Worm (Caenorhabditis elegans) whole organism, L4 larva: Measurements from ENCODE around the gene C55B6.4.

ENCODE experiments used
- T20F7.1 ChIP-seq: fragments of 200-800 bp; sonication (Bioruptor generic); optimal IDR thresholded peaks from 2 replicates; lab custom pipeline; 2018; ENCODE audit warnings: mild to moderate bottlenecking, missing genetic modification characterization, missing compliant biosample characterization
- T26A8.4 ChIP-seq: fragments of 200-800 bp; sonication (Bioruptor generic); IDR thresholded peaks from 2 replicates; pipeline ENCODE4 v1.3.6; 2022; ENCODE audit warnings: missing genetic modification characterization, missing compliant biosample characterization
- Y48G9A.11 ChIP-seq: fragments of 200-800 bp; sonication (Bioruptor generic); IDR thresholded peaks from 2 replicates; pipeline ENCODE4 v1.3.6; 2022; ENCODE audit warnings: missing genetic modification reagents, missing genetic modification characterization, missing compliant biosample characterization
- Y5F2A.4 ChIP-seq: fragments of 200-800 bp; sonication (Bioruptor generic); optimal IDR thresholded peaks from 2 replicates; lab custom pipeline; 2018; ENCODE audit warnings: mild to moderate bottlenecking, missing genetic modification characterization, missing compliant biosample characterization
- Y75B8A.6 ChIP-seq: fragments of 200-800 bp; sonication (Bioruptor generic); IDR thresholded peaks from 2 replicates; pipeline ENCODE4 v1.3.6; 2022; ENCODE audit warnings: missing genetic modification reagents, missing genetic modification characterization, missing compliant biosample characterization
- aha-1 ChIP-seq: fragments of 150-350 bp; peaks from one replicate; lab custom pipeline; 2014; ENCODE audit warnings: missing biosample characterization, missing genetic modification characterization
- ceh-32 ChIP-seq: sonication (generic microtip); optimal IDR thresholded peaks from 2 replicates; lab custom pipeline; 2016; ENCODE audit warnings: mild to moderate bottlenecking, missing genetic modification characterization, missing compliant biosample characterization; ENCODE audit not compliant: poor library complexity
- ceh-82 ChIP-seq: sonication (generic microtip); optimal IDR thresholded peaks from 2 replicates; lab custom pipeline; 2017; ENCODE audit warnings: missing biosample characterization, missing genetic modification characterization
- daf-12 ChIP-seq: fragments of 150-350 bp; optimal IDR thresholded peaks from 2 replicates; lab custom pipeline; 2014; ENCODE audit warnings: missing biosample characterization, missing genetic modification reagents, missing genetic modification characterization
- daf-16 ChIP-seq, 3 experiments: sonication (generic microtip); optimal IDR thresholded peaks; 2 replicates each; lab custom pipeline; 2016 to 2017; ENCODE audit warnings: missing genetic modification characterization in 3 of 3, missing genetic modification reagents in 3 of 3, mild to moderate bottlenecking in 2 of 3, missing compliant biosample characterization in 2 of 3, missing biosample characterization in 1 of 3, moderate library complexity in 1 of 3
- dmd-6 ChIP-seq: fragments of 200-800 bp; sonication (Bioruptor generic); IDR thresholded peaks from 2 replicates; pipeline ENCODE4 v1.3.6; 2022; ENCODE audit warnings: missing genetic modification reagents, missing genetic modification characterization, missing compliant biosample characterization
- dmd-9 ChIP-seq: fragments of 200-800 bp; sonication (Bioruptor generic); IDR thresholded peaks from 2 replicates; pipeline ENCODE4 v1.3.6; 2022; ENCODE audit warnings: missing genetic modification reagents, missing genetic modification characterization, missing compliant biosample characterization
- dve-1 ChIP-seq: sonication (generic microtip); optimal IDR thresholded peaks from 2 replicates; lab custom pipeline; 2017; ENCODE audit warnings: antibody characterized with exemption, mild to moderate bottlenecking, missing genetic modification characterization, missing compliant biosample characterization; ENCODE audit not compliant: insufficient read depth
- egl-43 ChIP-seq: fragments of 200-800 bp; sonication (Bioruptor generic); IDR thresholded peaks from 2 replicates; pipeline ENCODE4 v1.3.6; 2022; ENCODE audit warnings: missing genetic modification reagents, missing genetic modification characterization, missing compliant biosample characterization
- fos-1 ChIP-seq: fragments of 150-350 bp; optimal IDR thresholded peaks from 2 replicates; lab custom pipeline; 2014; ENCODE audit warnings: missing biosample characterization, missing genetic modification characterization
- gei-8 ChIP-seq: fragments of 200-800 bp; sonication (Bioruptor generic); optimal IDR thresholded peaks from 2 replicates; lab custom pipeline; 2018; ENCODE audit warnings: mild to moderate bottlenecking, missing genetic modification characterization, missing compliant biosample characterization
- hlh-30 ChIP-seq: sonication (generic microtip); optimal IDR thresholded peaks from 2 replicates; lab custom pipeline; 2017; ENCODE audit warnings: antibody characterized with exemption, mild to moderate bottlenecking, missing genetic modification characterization, missing compliant biosample characterization; ENCODE audit not compliant: insufficient read depth
- lin-1 ChIP-seq: fragments of 200-800 bp; sonication (Bioruptor generic); IDR thresholded peaks from 2 replicates; pipeline ENCODE4 v1.3.6; 2022; ENCODE audit warnings: missing genetic modification reagents, missing genetic modification characterization, missing compliant biosample characterization
- lin-13 ChIP-seq: fragments of 150-350 bp; optimal IDR thresholded peaks from 2 replicates; lab custom pipeline; 2014; ENCODE audit warnings: missing biosample characterization, missing genetic modification reagents, missing genetic modification characterization
- lin-15B ChIP-seq: fragments of 150-350 bp; sonication (generic microtip); optimal IDR thresholded peaks from 3 replicates; lab custom pipeline; 2014; ENCODE audit warnings: missing biosample characterization, missing genetic modification characterization
- lin-39 ChIP-seq: fragments of 150-350 bp; optimal IDR thresholded peaks from 2 replicates; lab custom pipeline; 2014; ENCODE audit warnings: missing biosample characterization, missing genetic modification reagents, missing genetic modification characterization
- madf-5 ChIP-seq, 2 experiments: fragments of 200-800 bp; sonication (Bioruptor generic); IDR thresholded peaks; 2 replicates each; pipeline ENCODE4 v1.3.6; 2022; ENCODE audit warnings: missing compliant biosample characterization in 2 of 2, missing genetic modification characterization in 2 of 2
- mdt-29 ChIP-seq: fragments of 200-800 bp; sonication (Bioruptor generic); IDR thresholded peaks from 2 replicates; pipeline ENCODE4 v1.3.6; 2022; ENCODE audit warnings: missing genetic modification reagents, missing genetic modification characterization, missing compliant biosample characterization
- mxl-2 ChIP-seq: fragments of 200-800 bp; sonication (Bioruptor generic); conservative IDR thresholded peaks from 2 replicates; pipeline ENCODE4 v1.3.6; 2022; ENCODE audit warnings: missing genetic modification reagents, missing genetic modification characterization, missing compliant biosample characterization
- nhr-10 ChIP-seq: fragments of 150-350 bp; optimal IDR thresholded peaks from 2 replicates; lab custom pipeline; 2014; ENCODE audit warnings: missing biosample characterization, missing genetic modification characterization
- nhr-11 ChIP-seq: fragments of 150-350 bp; optimal IDR thresholded peaks from 2 replicates; lab custom pipeline; 2014; ENCODE audit warnings: missing biosample characterization, missing genetic modification characterization
- nhr-25 ChIP-seq: sonication (generic microtip); optimal IDR thresholded peaks from 2 replicates; lab custom pipeline; 2017; ENCODE audit warnings: missing genetic modification characterization, mild to moderate bottlenecking, missing compliant biosample characterization, antibody characterized with exemption, moderate library complexity, borderline replicate concordance; ENCODE audit not compliant: insufficient read depth
- nhr-28 ChIP-seq: fragments of 150-350 bp; optimal IDR thresholded peaks from 2 replicates; lab custom pipeline; 2014; ENCODE audit warnings: missing biosample characterization, missing genetic modification characterization
- nhr-42 ChIP-seq: fragments of 200-800 bp; sonication (Bioruptor generic); IDR thresholded peaks from 2 replicates; pipeline ENCODE4 v1.3.6; 2022; ENCODE audit warnings: missing genetic modification characterization, missing compliant biosample characterization
- nhr-48 ChIP-seq: sonication (generic microtip); optimal IDR thresholded peaks from 2 replicates; lab custom pipeline; 2016; ENCODE audit warnings: mild to moderate bottlenecking, missing genetic modification characterization, missing compliant biosample characterization
- nhr-76 ChIP-seq: fragments of 150-350 bp; optimal IDR thresholded peaks from 2 replicates; lab custom pipeline; 2014; ENCODE audit warnings: missing biosample characterization, missing genetic modification characterization
- pqm-1 ChIP-seq: sonication (generic microtip); optimal IDR thresholded peaks from 2 replicates; lab custom pipeline; 2017; ENCODE audit warnings: missing biosample characterization, missing genetic modification characterization
- skn-1 ChIP-seq: fragments of 150-350 bp; optimal IDR thresholded peaks from 2 replicates; lab custom pipeline; 2014; ENCODE audit warnings: missing biosample characterization, missing genetic modification characterization
- snpc-4 ChIP-seq: fragments of 150-350 bp; optimal IDR thresholded peaks from 2 replicates; lab custom pipeline; 2014; ENCODE audit warnings: missing biosample characterization, missing genetic modification characterization
- tag-97 ChIP-seq: fragments of 200-800 bp; sonication (Bioruptor generic); IDR thresholded peaks from 2 replicates; pipeline ENCODE4 v1.3.6; 2022; ENCODE audit warnings: missing genetic modification characterization, missing compliant biosample characterization
- unc-130 ChIP-seq: sonication (generic microtip); optimal IDR thresholded peaks from 2 replicates; lab custom pipeline; 2016; ENCODE audit warnings: missing genetic modification reagents, missing genetic modification characterization, missing compliant biosample characterization
- unc-39 ChIP-seq: sonication (generic microtip); optimal IDR thresholded peaks from 2 replicates; lab custom pipeline; 2017; ENCODE audit warnings: missing biosample characterization, missing genetic modification characterization
- unc-62 ChIP-seq, 3 experiments: fragments of 150-350 bp in 1 of 3; sonication (generic microtip); optimal IDR thresholded peaks in 2 of 3; peaks in 1 of 3; 1 replicate in 1 of 3; 2 replicates in 2 of 3; lab custom pipeline; 2014 to 2017; ENCODE audit warnings: missing biosample characterization in 3 of 3, missing genetic modification characterization in 3 of 3, missing genetic modification reagents in 3 of 3, missing genotype in 1 of 3
- vab-7 ChIP-seq: fragments of 200-800 bp; sonication (Bioruptor generic); IDR thresholded peaks from 2 replicates; pipeline ENCODE4 v1.3.6; 2022; ENCODE audit warnings: missing genetic modification reagents, missing genetic modification characterization, missing compliant biosample characterization
- zag-1 ChIP-seq: fragments of 150-350 bp; optimal IDR thresholded peaks from 2 replicates; lab custom pipeline; 2014; ENCODE audit warnings: missing biosample characterization, missing genetic modification characterization
- zip-2 ChIP-seq: fragments of 150-350 bp; optimal IDR thresholded peaks from 2 replicates; lab custom pipeline; 2014; ENCODE audit warnings: missing biosample characterization, missing genetic modification characterization

C55B6.4 gene

DNA sequence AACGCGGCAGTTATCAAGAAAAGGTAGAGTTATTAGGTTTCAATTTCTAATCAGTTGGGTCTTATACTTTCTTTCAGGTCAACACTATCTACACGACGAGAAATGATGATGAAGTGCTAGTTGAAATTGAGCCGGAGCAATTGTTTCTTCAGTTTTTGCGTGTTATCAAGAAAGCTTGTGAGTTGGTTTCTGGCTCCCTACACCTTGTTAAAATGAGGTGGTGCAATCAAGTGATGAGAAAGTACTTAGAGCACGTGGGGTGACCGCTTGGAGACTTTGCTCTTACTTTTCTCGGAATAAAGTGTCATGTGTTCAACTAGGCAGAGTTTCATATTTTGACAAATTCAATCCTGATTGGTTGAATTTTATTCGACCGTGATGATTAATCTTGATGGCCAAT, 13.0 kb upstream of the C55B6.4 start (continued):
- TF ChIP-seq zag-1 (tag; lab: Kevin White, UChicago) (no peak), dmd-6 (GFP tag; lab: Robert Waterston, UW) (peak; percentile 64), dmd-9 (GFP tag; lab: Robert Waterston, UW) (no peak), hlh-30 (tag; lab: Kevin White, UChicago) (peak; percentile 49), nhr-48 (tag; lab: Kevin White, UChicago) (peak; percentile 58), nhr-42 (GFP tag; lab: Robert Waterston, UW) (no peak), madf-5 (GFP tag; IDR thresholded peaks at IDR 0.05; lab: Robert Waterston, UW) (no peak)

DNA sequence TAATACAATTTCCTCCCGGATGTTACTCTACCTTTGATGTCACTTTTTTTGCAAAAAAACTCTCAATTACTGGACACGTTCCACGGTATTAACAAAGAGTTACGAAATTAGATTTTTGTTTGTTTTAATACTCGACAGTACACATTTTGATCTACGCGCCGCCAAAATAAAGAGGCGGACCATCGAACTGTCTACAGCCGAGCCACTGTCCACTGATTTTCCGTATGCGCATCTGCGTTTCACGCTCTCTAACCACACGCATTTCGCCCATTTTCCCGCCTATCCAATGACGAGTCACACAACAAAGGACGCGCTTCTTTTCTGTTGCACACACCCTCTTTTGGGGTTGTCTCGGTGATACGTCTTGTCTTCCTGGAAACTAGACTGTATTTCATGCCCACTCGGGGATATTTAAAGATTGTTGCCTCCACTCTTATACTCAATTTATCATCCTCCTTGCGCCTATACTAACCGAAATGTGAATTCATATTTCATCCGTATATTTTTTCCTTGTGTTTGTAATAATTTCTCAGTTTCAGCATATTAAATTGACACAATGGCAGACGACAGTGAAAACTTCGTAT, 12.4 kb upstream of the C55B6.4 start, which contains the start of gene C55B6.1:
C55B6.1 (plus strand) TSS at position 534 of the 584 bp plus-strand sequence.
- peak; percentile 91 for TF ChIP-seq aha-1 (tag; lab: Kevin White, UChicago)
- peak in 1 of 2 experiments; percentile 76 for TF ChIP-seq unc-62 (GFP tag; optimal IDR thresholded peaks at IDR 0.05 in 1 of 2; lab: Kevin White, UChicago)
- TF ChIP-seq unc-62 (tag; optimal IDR thresholded peaks at IDR 0.05; lab: Kevin White, UChicago) = no peak
- no peak for TF ChIP-seq Y75B8A.6 (GFP tag; lab: Robert Waterston, UW)
- TF ChIP-seq Y48G9A.11 (GFP tag; lab: Robert Waterston, UW) = no peak
- TF ChIP-seq fos-1 = no peak
- TF ChIP-seq ceh-32 (tag; lab: Kevin White, UChicago) = no peak
- TF ChIP-seq T20F7.1 (GFP tag; lab: Kevin White, UChicago) = no peak

- TF ChIP-seq daf-16 (GFP tag; optimal IDR thresholded peaks at IDR 0.05; lab: Kevin White, UChicago) = no peak
- peak; percentile 0 for TF ChIP-seq daf-16 (tag; optimal IDR thresholded peaks at IDR 0.05; lab: Kevin White, UChicago)
- TF ChIP-seq lin-39 (tag; lab: Kevin White, UChicago) = no peak
- TF ChIP-seq lin-15B (tag; lab: Kevin White, UChicago) = no peak
- peak; percentile 44 for TF ChIP-seq T20F7.1 (GFP tag; lab: Kevin White, UChicago)
- TF ChIP-seq daf-12 (tag; lab: Kevin White, UChicago) = no peak
- no peak for TF ChIP-seq unc-39 (tag; lab: Kevin White, UChicago)
- TF ChIP-seq nhr-25 (tag; lab: Kevin White, UChicago) = no peak
- TF ChIP-seq unc-62 (GFP tag; optimal IDR thresholded peaks at IDR 0.05 in 1 of 2; lab: Kevin White, UChicago) = peak in 1 of 2 experiments; percentile 85
- no peak for TF ChIP-seq unc-62 (tag; optimal IDR thresholded peaks at IDR 0.05; lab: Kevin White, UChicago)
- TF ChIP-seq dmd-6 (GFP tag; lab: Robert Waterston, UW) = no peak
- peak; percentile 3 for TF ChIP-seq hlh-30 (tag; lab: Kevin White, UChicago)
- TF ChIP-seq nhr-28 (tag; lab: Kevin White, UChicago) = peak; percentile 25
- peak; percentile 27 for TF ChIP-seq nhr-11 (tag; lab: Kevin White, UChicago)
- TF ChIP-seq egl-43 (GFP tag; lab: Robert Waterston, UW) = no peak
- no peak for TF ChIP-seq mdt-29 (GFP tag; lab: Robert Waterston, UW)
- no peak for TF ChIP-seq skn-1 (tag; lab: Kevin White, UChicago)
- TF ChIP-seq pqm-1 (tag; lab: Kevin White, UChicago) = no peak
- TF ChIP-seq dve-1 = no peak
- TF ChIP-seq gei-8 (GFP tag; lab: Kevin White, UChicago) = no peak
- TF ChIP-seq mxl-2 (GFP tag; lab: Robert Waterston, UW) = no peak
These were observed 6.6 kb upstream of the C55B6.4 start, which contains the start of gene dnj-7 for ce11 chrX:7193894-7194614. Gene dnj-7, plus strand, starts transcription at chrX:7194564.

DNA sequence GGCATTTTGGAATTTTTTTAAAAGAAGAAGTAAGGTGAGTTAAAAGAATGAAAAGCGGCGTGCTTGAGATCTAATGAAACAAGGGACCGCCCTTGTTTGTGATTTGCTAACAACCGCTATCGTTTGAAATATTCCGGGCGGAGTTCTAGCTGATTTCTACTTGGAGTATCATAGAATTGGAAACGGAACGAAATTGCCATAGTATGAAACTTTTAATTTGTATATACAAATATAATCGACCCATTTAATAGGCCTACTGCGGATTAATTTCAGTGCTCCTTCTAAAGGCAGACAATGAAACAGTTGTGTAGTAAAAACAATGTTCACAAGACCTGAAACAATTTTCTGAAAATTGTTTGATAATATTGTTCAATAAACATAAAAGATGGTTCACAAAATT, 4.4 kb upstream of the C55B6.4 start, which contains the start of gene C55B6.7:
C55B6.7 (minus strand) TSS at position 101 of the 400 bp plus-strand sequence.
- TF ChIP-seq snpc-4 (tag; lab: Kevin White, UChicago) = no peak
- no peak for TF ChIP-seq Y75B8A.6 (GFP tag; lab: Robert Waterston, UW)
- TF ChIP-seq zip-2 (tag; lab: Kevin White, UChicago) = no peak
- TF ChIP-seq nhr-76 (tag; lab: Kevin White, UChicago) = no peak
- TF ChIP-seq mdt-29 (GFP tag; lab: Robert Waterston, UW) = no peak
- TF ChIP-seq unc-130 = no peak
- no peak for TF ChIP-seq T26A8.4 (GFP tag; lab: Robert Waterston, UW)
- no peak for TF ChIP-seq lin-1 (GFP tag; lab: Robert Waterston, UW)
- TF ChIP-seq nhr-10 = no peak
- no peak for TF ChIP-seq vab-7 (GFP tag; lab: Robert Waterston, UW)
- TF ChIP-seq pqm-1 (tag; lab: Kevin White, UChicago) = no peak
- TF ChIP-seq ceh-82 (tag; lab: Kevin White, UChicago) = no peak
- TF ChIP-seq ceh-32 (tag; lab: Kevin White, UChicago) = no peak
- no peak for TF ChIP-seq tag-97 (GFP tag; lab: Robert Waterston, UW)
- TF ChIP-seq lin-13 = no peak
- TF ChIP-seq Y5F2A.4 (GFP tag; lab: Kevin White, UChicago) = no peak
